Worm (Caenorhabditis elegans): Measurements from ENCODE around the gene ceh-19.
A peak's percentile ranks its signal among the peaks of the same experiment; 100 is the strongest.

DNA sequence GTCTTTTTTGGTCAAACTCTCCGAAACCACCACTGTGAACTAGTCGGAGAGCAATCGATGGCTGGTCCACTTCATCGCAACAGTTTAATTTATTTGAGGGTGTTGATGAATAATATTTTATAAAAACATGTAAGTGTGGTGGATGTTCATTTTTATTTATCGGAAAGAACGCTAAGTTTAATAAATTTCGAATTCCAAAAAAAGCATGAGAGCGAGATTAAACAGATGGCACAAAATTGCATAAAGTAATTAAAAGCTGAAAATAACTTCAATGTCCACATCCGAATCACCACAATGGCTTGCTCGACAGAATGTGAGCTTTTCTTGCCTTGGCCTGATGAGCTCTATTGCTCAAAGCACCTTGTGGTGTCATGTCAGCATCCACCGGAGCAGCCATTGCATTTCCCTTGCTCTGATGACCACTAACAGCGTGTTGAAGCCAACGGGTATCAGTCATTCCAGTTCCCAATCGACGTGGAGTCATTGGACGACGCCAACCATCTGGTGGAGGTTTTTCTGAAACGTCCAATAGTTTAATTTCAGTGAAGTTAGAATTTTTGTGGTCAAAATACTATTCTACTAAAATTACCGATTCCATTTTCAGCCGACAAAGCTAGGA is 28.1 kb upstream of the ceh-19 start:
- no peak for TF ChIP-seq unc-130 (GFP tag; optimal IDR thresholded peaks at IDR 0.05)
- TF ChIP-seq unc-62 (GFP tag; optimal IDR thresholded peaks at IDR 0.05): no peak
- no peak for TF ChIP-seq hrde-1 (tag; optimal IDR thresholded peaks at IDR 0.05; ENCODE audit: borderline replicate concordance)
- no peak for TF ChIP-seq snpc-1.1 (tag; optimal IDR thresholded peaks at IDR 0.05; ENCODE audit: insufficient read depth)
- TF ChIP-seq ekl-4 (GFP tag; IDR thresholded peaks at IDR 0.05): 0 out of 2 replicates have a peak, but pooled peaks have one; percentile 30
- TF ChIP-seq aptf-3 (GFP tag; IDR thresholded peaks at IDR 0.05): no peak
- TF ChIP-seq somi-1 (GFP tag; optimal IDR thresholded peaks at IDR 0.05): no peak
- peak; percentile 23 for TF ChIP-seq ztf-26 (tag; optimal IDR thresholded peaks at IDR 0.05)
- peak; percentile 78; the same call in 1 of the 2 replicates for TF ChIP-seq madf-3 (GFP tag; IDR thresholded peaks at IDR 0.05)
- no peak for TF ChIP-seq him-1 (tag; optimal IDR thresholded peaks at IDR 0.05)

All from whole organism, young adult.